Fruit fly (Drosophila melanogaster) whole organism, pupa: ENCODE data around the gene Nepl21.

Experiments
- CG14655 ChIP-seq: fragments of 200-800 bp; sonication (Bioruptor generic); optimal IDR thresholded peaks from 3 replicates; lab custom pipeline; 2017; ENCODE audit warnings: mild to moderate bottlenecking, missing biosample characterization, missing genetic modification reagents, missing genetic modification characterization
- CG32121 ChIP-seq: fragments of 200-800 bp; sonication (Bioruptor generic); IDR thresholded peaks from 2 replicates; pipeline ENCODE4 v1.3.6; 2022; ENCODE audit warnings: missing biosample characterization, missing genetic modification characterization
- CG34367 ChIP-seq: fragments of 200-800 bp; sonication (Bioruptor generic); optimal IDR thresholded peaks from 2 replicates; lab custom pipeline; 2018; ENCODE audit warnings: missing biosample characterization, mild to moderate bottlenecking, missing genetic modification characterization
- CG4496 ChIP-seq: fragments of 200-800 bp; sonication (Bioruptor generic); IDR thresholded peaks from 3 replicates; pipeline ENCODE4 v1.3.6; 2022; ENCODE audit warnings: missing biosample characterization, missing genetic modification characterization
- CG8301 ChIP-seq: fragments of 200-800 bp; sonication (Bioruptor generic); optimal IDR thresholded peaks from 2 replicates; lab custom pipeline; 2018; ENCODE audit warnings: missing biosample characterization, mild to moderate bottlenecking, missing genetic modification characterization
- EcR ChIP-seq: fragments of 200-800 bp; sonication (Bioruptor generic); optimal IDR thresholded peaks from 3 replicates; lab custom pipeline; 2019; ENCODE audit warnings: missing biosample characterization, missing genetic modification characterization, mild to moderate bottlenecking, moderate library complexity, missing genetic modification reagents
- Pif1A ChIP-seq: fragments of 200-800 bp; sonication (Bioruptor generic); optimal IDR thresholded peaks from 3 replicates; lab custom pipeline; 2016; ENCODE audit warnings: missing biosample characterization, missing genetic modification characterization
- Pif1B ChIP-seq: fragments of 200-800 bp; sonication (Bioruptor generic); optimal IDR thresholded peaks from 3 replicates; lab custom pipeline; 2016; ENCODE audit warnings: missing biosample characterization, missing genetic modification characterization
- fd96Ca ChIP-seq: fragments of 200-800 bp; sonication (Bioruptor generic); IDR thresholded peaks from 3 replicates; pipeline ENCODE4 v1.3.6; 2022; ENCODE audit warnings: missing biosample characterization, missing genetic modification characterization
- gl ChIP-seq: fragments of 200-800 bp; sonication (Bioruptor generic); optimal IDR thresholded peaks from 2 replicates; lab custom pipeline; 2018; ENCODE audit warnings: missing biosample characterization, mild to moderate bottlenecking, missing genetic modification characterization

DNA sequence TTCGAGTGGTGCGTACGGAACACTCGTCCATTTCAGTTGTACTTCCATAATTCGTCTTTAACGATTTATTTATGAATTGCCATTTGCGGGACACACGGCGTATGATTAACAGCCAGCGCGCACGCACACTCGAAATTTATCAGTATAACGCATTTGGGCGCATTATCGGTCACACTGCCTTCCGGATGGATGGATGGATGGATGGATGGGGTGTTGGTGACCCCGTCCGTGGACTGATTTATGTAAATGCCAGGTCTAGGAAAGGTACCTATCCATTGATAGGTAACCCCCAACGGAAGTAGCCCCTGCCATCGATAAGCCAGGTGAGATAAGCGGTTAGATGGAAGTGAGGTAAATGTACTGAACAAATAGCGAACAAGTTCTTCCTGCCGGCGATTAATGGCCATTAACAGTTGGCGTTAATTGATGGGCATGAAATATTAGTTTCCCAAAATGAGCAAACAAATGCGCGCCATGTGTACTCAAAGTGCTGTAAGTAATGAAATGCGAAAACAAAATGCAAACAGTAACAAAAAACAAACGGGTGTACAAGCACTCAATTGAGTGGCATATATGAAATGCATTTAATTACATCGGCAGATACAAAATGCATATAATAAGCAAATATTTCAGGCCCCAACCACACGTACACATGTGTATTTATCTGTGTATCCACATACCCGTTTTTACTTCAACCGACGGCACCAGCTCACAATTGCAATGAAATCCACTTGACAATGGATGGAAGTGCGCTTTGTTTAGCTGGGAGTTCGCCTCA is 34.6 kb upstream of the Nepl21 start:
- no peak for TF ChIP-seq CG34367
- TF ChIP-seq Pif1A (GFP tag; lab: Kevin White, UChicago): no peak
- TF ChIP-seq CG14655 (GFP tag; lab: Kevin White, UChicago): no peak
- TF ChIP-seq CG4496 (GFP tag; lab: Robert Waterston, UW): no peak
- no peak for TF ChIP-seq gl (tag; lab: Kevin White, UChicago)
- no peak for TF ChIP-seq Pif1B (GFP tag; lab: Kevin White, UChicago)
- no peak for TF ChIP-seq EcR
- no peak for TF ChIP-seq CG8301
- TF ChIP-seq CG32121 (GFP tag; lab: Robert Waterston, UW): no peak
- no peak for TF ChIP-seq fd96Ca (GFP tag; lab: Robert Waterston, UW)
